Fruit fly (Drosophila melanogaster): Measurements from ENCODE around the gene CG5555.
A peak's percentile ranks its signal among the peaks of the same experiment; 100 is the strongest.

Gene CG5555

dm6 chr3R:19151848-19152787 lies 28.2 kb downstream of the CG5555 start (continued):
- TF ChIP-seq CG30403 (GFP tag; optimal IDR thresholded peaks at IDR 0.05), result peak; percentile 13
- TF ChIP-seq Scr (GFP tag; IDR thresholded peaks at IDR 0.05; ENCODE audit: partially characterized antibody), result no peak
- TF ChIP-seq Dip2 (GFP tag; IDR thresholded peaks at IDR 0.05), result no peak
- TF ChIP-seq usp (GFP tag; optimal IDR thresholded peaks at IDR 0.05), result no peak
- no peak for TF ChIP-seq CG4707 (GFP tag; optimal IDR thresholded peaks at IDR 0.05)
- TF ChIP-seq dati (GFP tag; IDR thresholded peaks at IDR 0.05), result no peak
- peak; percentile 10 for TF ChIP-seq CG18262 (tag; optimal IDR thresholded peaks at IDR 0.05)
- TF ChIP-seq trem (tag; optimal IDR thresholded peaks at IDR 0.05), result no peak
- TF ChIP-seq CG18599 (GFP tag; optimal IDR thresholded peaks at IDR 0.05), result peak; percentile 30
- no peak for TF ChIP-seq lov (optimal IDR thresholded peaks at IDR 0.05)
- TF ChIP-seq lov (GFP tag; IDR thresholded peaks at IDR 0.05), result 0 out of 3 replicates have a peak, but pooled peaks have one; percentile 13
- TF ChIP-seq Hmx (GFP tag; optimal IDR thresholded peaks at IDR 0.05), result no peak
- TF ChIP-seq Xbp1 (GFP tag; optimal IDR thresholded peaks at IDR 0.05), result peak; percentile 25
- 0 out of 2 replicates have a peak, but pooled peaks have one; percentile 33 for TF ChIP-seq CG43689 (GFP tag; IDR thresholded peaks at IDR 0.05)
- TF ChIP-seq CG11085 (GFP tag; IDR thresholded peaks at IDR 0.05), result 0 out of 2 replicates have a peak, but pooled peaks have one; percentile 34
- TF ChIP-seq CG11560 (tag; IDR thresholded peaks at IDR 0.05), result no peak
- TF ChIP-seq tio (GFP tag; optimal IDR thresholded peaks at IDR 0.05), result peak; percentile 28
- TF ChIP-seq stwl (tag; optimal IDR thresholded peaks at IDR 0.05), result no peak
- TF ChIP-seq Ada2b (GFP tag; IDR thresholded peaks at IDR 0.05), result no peak
- no peak for TF ChIP-seq Hr78 (GFP tag; optimal IDR thresholded peaks at IDR 0.05)
- no peak for TF ChIP-seq Ets97D (GFP tag; optimal IDR thresholded peaks at IDR 0.05)
- TF ChIP-seq tap (tag; optimal IDR thresholded peaks at IDR 0.05), result peak; percentile 8
- TF ChIP-seq disco-r (GFP tag; optimal IDR thresholded peaks at IDR 0.05), result no peak
- TF ChIP-seq Nf-YB (GFP tag; optimal IDR thresholded peaks at IDR 0.05), result no peak
- TF ChIP-seq CG11456 (GFP tag; IDR thresholded peaks at IDR 0.05), result 0 out of 3 replicates have a peak, but pooled peaks have one; percentile 40
- TF ChIP-seq Chrac-16 (GFP tag; optimal IDR thresholded peaks at IDR 0.05), result no peak
- peak; percentile 70 for TF ChIP-seq ci (GFP tag; IDR thresholded peaks at IDR 0.05)
- TF ChIP-seq CG8478 (optimal IDR thresholded peaks at IDR 0.05), result no peak
- no peak for TF ChIP-seq Spps (tag; optimal IDR thresholded peaks at IDR 0.05)
- TF ChIP-seq ranshi (GFP tag; IDR thresholded peaks at IDR 0.05), result peak; percentile 27; the same call in 1 of the 2 replicates
- TF ChIP-seq lab (GFP tag; optimal IDR thresholded peaks at IDR 0.05), result peak; percentile 61
- no peak for TF ChIP-seq CG31388 (GFP tag; optimal IDR thresholded peaks at IDR 0.05)
- no peak for TF ChIP-seq klu (GFP tag; IDR thresholded peaks at IDR 0.05)
- TF ChIP-seq CG9215 (GFP tag; IDR thresholded peaks at IDR 0.05), result peak; percentile 34; the same call in 1 of the 2 replicates
- TF ChIP-seq CG12659 (GFP tag; optimal IDR thresholded peaks at IDR 0.05), result peak; percentile 15
- 0 out of 3 replicates have a peak, but pooled peaks have one; percentile 28 for TF ChIP-seq CG17361 (GFP tag; IDR thresholded peaks at IDR 0.05)
- 0 out of 2 replicates have a peak, but pooled peaks have one; percentile 9 for TF ChIP-seq Oaz (GFP tag; IDR thresholded peaks at IDR 0.05)
- no peak for TF ChIP-seq CG12104 (GFP tag; optimal IDR thresholded peaks at IDR 0.05)
- TF ChIP-seq Ets65A (GFP tag), result no peak
- no peak for TF ChIP-seq bowl (GFP tag; IDR thresholded peaks at IDR 0.05)
- TF ChIP-seq Hmr (GFP tag; optimal IDR thresholded peaks at IDR 0.05), result no peak
- TF ChIP-seq CG6765 (GFP tag; optimal IDR thresholded peaks at IDR 0.05), result no peak
- no peak for TF ChIP-seq CG9609 (GFP tag; optimal IDR thresholded peaks at IDR 0.05)
- TF ChIP-seq HHEX (GFP tag; optimal IDR thresholded peaks at IDR 0.05), result no peak
- TF ChIP-seq so (GFP tag; IDR thresholded peaks at IDR 0.05), result no peak; the same call in 2 of the 3 replicates
- no peak for TF ChIP-seq CG17568 (GFP tag; optimal IDR thresholded peaks at IDR 0.05)
- TF ChIP-seq lbe (GFP tag; optimal IDR thresholded peaks at IDR 0.05), result peak; percentile 44
- no peak for TF ChIP-seq Hr3 (GFP tag; optimal IDR thresholded peaks at IDR 0.05)
- no peak for TF ChIP-seq dmrt11E (tag; optimal IDR thresholded peaks at IDR 0.05)
